Fruit fly (Drosophila melanogaster) whole organism, embryonic: ENCODE results near the gene CIA30.
A peak's percentile ranks its signal among the peaks of the same experiment; 100 is the strongest.

Source experiments
- Atf6 ChIP-seq: fragments of 200-800 bp; sonication (Bioruptor generic); IDR thresholded peaks from 2 replicates; pipeline ENCODE4 v1.3.6; 2022; ENCODE audit warnings: missing biosample characterization, missing genetic modification characterization
- CG1024 ChIP-seq: fragments of 200-800 bp; sonication (Bioruptor generic); IDR thresholded peaks from 2 replicates; pipeline ENCODE4 v1.3.6; 2022; ENCODE audit warnings: missing biosample characterization, missing genetic modification characterization
- CG10565 ChIP-seq: fragments of 200-800 bp; sonication (Bioruptor generic); optimal IDR thresholded peaks from 3 replicates; lab custom pipeline; 2016; ENCODE audit warnings: missing biosample characterization, mild to moderate bottlenecking, missing genetic modification characterization
- CG10654 ChIP-seq: fragments of 200-800 bp; sonication (Bioruptor generic); optimal IDR thresholded peaks from 2 replicates; lab custom pipeline; 2016; ENCODE audit warnings: missing biosample characterization, missing genetic modification characterization
- CG11085 ChIP-seq: fragments of 200-800 bp; sonication (Bioruptor generic); IDR thresholded peaks from 2 replicates; pipeline ENCODE4 v1.3.6; 2022; ENCODE audit warnings: missing biosample characterization, missing genetic modification characterization
- CG12236 ChIP-seq: fragments of 200-800 bp; sonication (Bioruptor generic); optimal IDR thresholded peaks from 2 replicates; lab custom pipeline; 2016; ENCODE audit warnings: missing biosample characterization, missing genetic modification characterization
- CG12391 ChIP-seq: fragments of 200-800 bp; sonication (Bioruptor generic); optimal IDR thresholded peaks from 3 replicates; lab custom pipeline; 2018; ENCODE audit warnings: missing biosample characterization, mild to moderate bottlenecking, missing genetic modification characterization, moderate library complexity
- CG13624 ChIP-seq: fragments of 200-800 bp; sonication (Bioruptor generic); optimal IDR thresholded peaks from 2 replicates; lab custom pipeline; 2016; ENCODE audit warnings: missing biosample characterization, missing genetic modification characterization
- CG14050 ChIP-seq: fragments of 200-800 bp; sonication (Bioruptor generic); IDR thresholded peaks from 3 replicates; pipeline ENCODE4 v1.3.6; 2022; ENCODE audit warnings: missing biosample characterization, missing genetic modification characterization
- CG14441 ChIP-seq: fragments of 200-800 bp; sonication (Bioruptor generic); IDR thresholded peaks from 2 replicates; pipeline ENCODE4 v1.3.6; 2022; ENCODE audit warnings: missing biosample characterization, missing genetic modification characterization
- CG16779 ChIP-seq: fragments of 200-800 bp; sonication (Bioruptor generic); IDR thresholded peaks from 2 replicates; pipeline ENCODE4 v1.3.6; 2022; ENCODE audit warnings: missing biosample characterization, missing genetic modification characterization
- CG16813 ChIP-seq: fragments of 200-800 bp; sonication (Bioruptor generic); IDR thresholded peaks from 3 replicates; pipeline ENCODE4 v1.3.6; 2022; ENCODE audit warnings: missing biosample characterization, missing genetic modification characterization; ENCODE audit not compliant: partially characterized antibody
- CG17568 ChIP-seq: fragments of 200-800 bp; sonication (Bioruptor generic); optimal IDR thresholded peaks from 2 replicates; lab custom pipeline; 2018; ENCODE audit warnings: missing biosample characterization, mild to moderate bottlenecking, missing genetic modification characterization, moderate library complexity
- CG18764 ChIP-seq: fragments of 200-800 bp; sonication (Bioruptor generic); optimal IDR thresholded peaks from 3 replicates; lab custom pipeline; 2016; ENCODE audit warnings: missing biosample characterization, missing genetic modification characterization
- CG2712 ChIP-seq: fragments of 200-800 bp; optimal IDR thresholded peaks from 3 replicates; lab custom pipeline; 2019; ENCODE audit warnings: missing biosample characterization, mild to moderate bottlenecking, missing genetic modification characterization, moderate library complexity
- CG3065 ChIP-seq: fragments of 200-800 bp; sonication (Bioruptor generic); optimal IDR thresholded peaks from 2 replicates; lab custom pipeline; 2016; ENCODE audit warnings: missing biosample characterization, missing genetic modification characterization
- CG31224 ChIP-seq: fragments of 200-800 bp; sonication (Bioruptor generic); IDR thresholded peaks from 2 replicates; pipeline ENCODE4 v1.3.6; 2022; ENCODE audit warnings: missing biosample characterization, missing genetic modification characterization
- CG42726 ChIP-seq: fragments of 200-800 bp; sonication (Bioruptor generic); IDR thresholded peaks from 2 replicates; pipeline ENCODE4 v1.3.6; 2022; ENCODE audit warnings: missing biosample characterization, missing genetic modification characterization; ENCODE audit not compliant: partially characterized antibody
- CG4707 ChIP-seq: fragments of 200-800 bp; sonication (Bioruptor generic); optimal IDR thresholded peaks from 2 replicates; lab custom pipeline; 2018; ENCODE audit warnings: missing biosample characterization, mild to moderate bottlenecking, missing genetic modification characterization, moderate library complexity
- CG8281 ChIP-seq: fragments of 200-800 bp; sonication (Bioruptor generic); optimal IDR thresholded peaks from 2 replicates; lab custom pipeline; 2018; ENCODE audit warnings: missing biosample characterization, mild to moderate bottlenecking, missing genetic modification characterization, moderate library complexity
- CG8290 ChIP-seq, 3 experiments: fragments of 200-800 bp; sonication (Bioruptor generic); optimal IDR thresholded peaks; 2 replicates each; lab custom pipeline; 2016 to 2019; ENCODE audit warnings: missing biosample characterization in 3 of 3, missing genetic modification characterization in 3 of 3, mild to moderate bottlenecking in 2 of 3, moderate library complexity in 1 of 3
- CG9932 ChIP-seq: fragments of 200-800 bp; sonication (Bioruptor generic); IDR thresholded peaks from 2 replicates; pipeline ENCODE4 v1.3.6; 2022; ENCODE audit warnings: missing biosample characterization, missing genetic modification characterization
- Chrac-16 ChIP-seq: fragments of 200-800 bp; sonication (Bioruptor generic); optimal IDR thresholded peaks from 3 replicates; lab custom pipeline; 2016; ENCODE audit warnings: missing biosample characterization, missing genetic modification characterization
- CrebB ChIP-seq: fragments of 200-800 bp; sonication (Bioruptor generic); optimal IDR thresholded peaks from 3 replicates; lab custom pipeline; 2018; ENCODE audit warnings: missing biosample characterization, mild to moderate bottlenecking, missing genetic modification characterization
- Dek ChIP-seq: fragments of 200-800 bp; sonication (Bioruptor generic); optimal IDR thresholded peaks from 3 replicates; lab custom pipeline; 2019; ENCODE audit warnings: missing biosample characterization, mild to moderate bottlenecking, missing genetic modification characterization, moderate library complexity
- E2f2 ChIP-seq: fragments of 200-800 bp; sonication (Bioruptor generic); IDR thresholded peaks from 2 replicates; pipeline ENCODE4 v1.3.6; 2022; ENCODE audit warnings: missing biosample characterization, missing genetic modification characterization
- H15 ChIP-seq: fragments of 200-800 bp; sonication (Bioruptor generic); IDR thresholded peaks from 3 replicates; pipeline ENCODE4 v1.3.6; 2022; ENCODE audit warnings: missing biosample characterization, missing genetic modification characterization
- H2.0 ChIP-seq: fragments of 200-800 bp; sonication (Bioruptor generic); IDR thresholded peaks from 2 replicates; pipeline ENCODE4 v1.3.6; 2022; ENCODE audit warnings: missing biosample characterization, missing genetic modification characterization
- Hand ChIP-seq: fragments of 200-800 bp; sonication (Bioruptor generic); optimal IDR thresholded peaks from 2 replicates; lab custom pipeline; 2017; ENCODE audit warnings: mild to moderate bottlenecking, missing biosample characterization, missing genetic modification reagents, missing genetic modification characterization
- Lim3 ChIP-seq: fragments of 200-800 bp; sonication (Bioruptor generic); IDR thresholded peaks from 2 replicates; pipeline ENCODE4 v1.3.6; 2022; ENCODE audit warnings: missing biosample characterization, missing genetic modification characterization
- Meics ChIP-seq: fragments of 200-800 bp; sonication (Bioruptor generic); optimal IDR thresholded peaks from 2 replicates; lab custom pipeline; 2017; ENCODE audit warnings: missing biosample characterization, mild to moderate bottlenecking, missing genetic modification characterization
- Myb ChIP-seq: fragments of 200-800 bp; sonication (Bioruptor generic); optimal IDR thresholded peaks from 2 replicates; lab custom pipeline; 2016; ENCODE audit warnings: missing biosample characterization, missing genetic modification characterization
- Neu2 ChIP-seq: fragments of 200-800 bp; sonication (Bioruptor generic); optimal IDR thresholded peaks from 3 replicates; lab custom pipeline; 2016; ENCODE audit warnings: missing biosample characterization, missing genetic modification characterization, borderline replicate concordance
- Stat92E ChIP-seq, 3 experiments: fragments of >200 bp in 2 of 3; fragments of 200-800 bp in 1 of 3; sonication (Bioruptor generic) in 1 of 3; optimal IDR thresholded peaks; 2 replicates each; lab custom pipeline; 2017 to 2019; ENCODE audit warnings: missing biosample characterization in 3 of 3, missing genetic modification characterization in 3 of 3, mild to moderate bottlenecking in 1 of 3, moderate library complexity in 1 of 3
- Trl ChIP-seq, 3 experiments: fragments of >200 bp in 2 of 3; fragments of 200-800 bp in 1 of 3; sonication (Bioruptor generic) in 1 of 3; optimal IDR thresholded peaks; 2 replicates in 1 of 3; 3 replicates in 2 of 3; lab custom pipeline; 2016 to 2017; ENCODE audit warnings: missing biosample characterization in 1 of 3, missing genetic modification characterization in 1 of 3
- bab2 ChIP-seq: fragments of 200-800 bp; sonication (Bioruptor generic); optimal IDR thresholded peaks from 2 replicates; lab custom pipeline; 2016; ENCODE audit warnings: missing biosample characterization, missing genetic modification characterization
- bowl ChIP-seq: fragments of 200-800 bp; sonication (Bioruptor generic); IDR thresholded peaks from 2 replicates; pipeline ENCODE4 v1.3.6; 2022; ENCODE audit warnings: missing biosample characterization, missing genetic modification characterization
- caup ChIP-seq: fragments of 200-800 bp; sonication (Bioruptor generic); optimal IDR thresholded peaks from 3 replicates; lab custom pipeline; 2017; ENCODE audit warnings: missing biosample characterization, mild to moderate bottlenecking, missing genetic modification characterization, moderate library complexity; ENCODE audit not compliant: severe bottlenecking
- chm ChIP-seq: fragments of 200-800 bp; sonication (Bioruptor generic); IDR thresholded peaks from 2 replicates; pipeline ENCODE4 v1.3.6; 2022; ENCODE audit warnings: missing biosample characterization, missing genetic modification characterization
- dmrt99B ChIP-seq: fragments of 200-800 bp; sonication (Bioruptor generic); optimal IDR thresholded peaks from 2 replicates; lab custom pipeline; 2018; ENCODE audit warnings: missing biosample characterization, mild to moderate bottlenecking, missing genetic modification characterization, moderate library complexity
- dysf ChIP-seq: fragments of 200-800 bp; sonication (Bioruptor generic); IDR thresholded peaks from 3 replicates; pipeline ENCODE4 v1.3.6; 2022; ENCODE audit warnings: missing biosample characterization, missing genetic modification characterization
- fd96Cb ChIP-seq: fragments of 200-800 bp; sonication (Bioruptor generic); optimal IDR thresholded peaks from 2 replicates; lab custom pipeline; 2018; ENCODE audit warnings: missing biosample characterization, mild to moderate bottlenecking, missing genetic modification characterization, moderate library complexity
- gem ChIP-seq: fragments of 200-800 bp; sonication (Bioruptor generic); optimal IDR thresholded peaks from 2 replicates; lab custom pipeline; 2019; ENCODE audit warnings: missing biosample characterization, mild to moderate bottlenecking, missing genetic modification characterization, moderate library complexity
- grau ChIP-seq: fragments of 200-800 bp; optimal IDR thresholded peaks from 3 replicates; lab custom pipeline; 2019; ENCODE audit warnings: missing biosample characterization, mild to moderate bottlenecking, missing genetic modification characterization, moderate library complexity
- otp ChIP-seq: fragments of 200-800 bp; sonication (Bioruptor generic); IDR thresholded peaks from 3 replicates; pipeline ENCODE4, ENCODE4 v1.3.6; 2022; ENCODE audit warnings: missing biosample characterization, missing genetic modification characterization
- p53 ChIP-seq: fragments of 200-800 bp; sonication (Bioruptor generic); optimal IDR thresholded peaks from 2 replicates; lab custom pipeline; 2016; ENCODE audit warnings: missing biosample characterization, missing genetic modification characterization
- ro ChIP-seq: fragments of 200-800 bp; sonication (Bioruptor generic); IDR thresholded peaks from 2 replicates; pipeline ENCODE4 v1.3.6; 2022; ENCODE audit warnings: missing biosample characterization, missing genetic modification characterization
- sim ChIP-seq: fragments of 200-800 bp; sonication (Bioruptor generic); IDR thresholded peaks from 2 replicates; pipeline ENCODE4 v1.3.6; 2022; ENCODE audit warnings: missing biosample characterization, missing genetic modification characterization
- slp2 ChIP-seq: fragments of 200-800 bp; sonication (Bioruptor generic); optimal IDR thresholded peaks from 2 replicates; lab custom pipeline; 2016; ENCODE audit warnings: missing biosample characterization, missing genetic modification characterization
- zfh1 ChIP-seq: fragments of 200-800 bp; sonication (Bioruptor generic); IDR thresholded peaks from 3 replicates; pipeline ENCODE4 v1.3.6; 2022; ENCODE audit warnings: missing biosample characterization, missing genetic modification characterization

The CIA30 gene

DNA sequence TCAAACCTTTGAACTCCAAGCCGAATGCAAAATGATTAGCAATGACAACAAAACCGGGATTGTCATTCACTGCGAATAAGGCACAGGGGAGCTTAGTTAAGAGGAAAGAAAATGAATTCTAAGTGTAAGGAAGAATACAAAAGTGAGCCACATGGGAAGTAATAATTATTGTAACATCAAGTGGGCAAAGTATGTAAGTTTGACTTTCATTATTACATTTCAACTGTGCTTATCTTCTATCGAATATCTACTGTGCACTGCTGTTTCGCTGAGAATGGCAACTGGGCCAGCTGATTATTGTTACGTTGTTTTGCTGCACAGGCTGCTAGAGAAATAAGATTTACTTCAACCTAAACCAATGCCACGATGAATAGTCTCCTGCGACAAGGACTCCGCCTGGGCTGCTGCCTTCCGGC lies at the start of gene CIA30, which contains the start of gene CG7601 (continued):
- TF ChIP-seq fd96Cb (tag; lab: Kevin White, UChicago), result peak; percentile 99
- peak; percentile 99 for TF ChIP-seq slp2 (GFP tag; lab: Kevin White, UChicago)
- TF ChIP-seq CG16779 (GFP tag; lab: Robert Waterston, UW), result peak; percentile 100
- TF ChIP-seq Trl (optimal IDR thresholded peaks at IDR 0.05; lab: Kevin White, UChicago), result no peak
- TF ChIP-seq Trl (GFP tag; optimal IDR thresholded peaks at IDR 0.05; lab: Kevin White, UChicago), result peak; percentile 99
- TF ChIP-seq H15 (GFP tag; lab: Robert Waterston, UW), result peak; percentile 100
- peak; percentile 95 for TF ChIP-seq p53 (GFP tag; lab: Kevin White, UChicago)
- TF ChIP-seq bab2 (GFP tag; lab: Kevin White, UChicago), result peak; percentile 99
- TF ChIP-seq CG10654, result peak; percentile 99
- peak; percentile 99 for TF ChIP-seq gem (tag; lab: Kevin White, UChicago)
- TF ChIP-seq CG17568, result no peak
- TF ChIP-seq chm (GFP tag; lab: Robert Waterston, UW), result peak; percentile 100
- peak; percentile 100 for TF ChIP-seq CG14050 (GFP tag; lab: Robert Waterston, UW)
- peak; percentile 100 for TF ChIP-seq Lim3
- peak; percentile 94 for TF ChIP-seq Neu2 (GFP tag; lab: Kevin White, UChicago)
- TF ChIP-seq grau, result peak; percentile 99
- TF ChIP-seq Dek (tag; lab: Kevin White, UChicago), result peak; percentile 98
- peak; percentile 100 for TF ChIP-seq ro (GFP tag; lab: Robert Waterston, UW)
- TF ChIP-seq CG11085 (GFP tag; lab: Robert Waterston, UW), result peak; percentile 100
- peak; percentile 94 for TF ChIP-seq CG8281 (tag; lab: Kevin White, UChicago)
- TF ChIP-seq H2.0 (GFP tag; lab: Robert Waterston, UW), result peak; percentile 100
- TF ChIP-seq CG42726 (GFP tag; lab: Robert Waterston, UW), result 0 out of 2 replicates have a peak, but pooled peaks have one; percentile 2
- TF ChIP-seq CG16813 (GFP tag; lab: Robert Waterston, UW), result 0 out of 3 replicates have a peak, but pooled peaks have one; percentile 32
- peak; percentile 100 for TF ChIP-seq CG9932 (GFP tag; lab: Robert Waterston, UW)
- peak; percentile 99 for TF ChIP-seq CG31224
- peak; percentile 98 for TF ChIP-seq CG18764 (GFP tag; lab: Kevin White, UChicago)
- peak in 1 of 3 experiments; percentile 91 for TF ChIP-seq Stat92E (GFP tag; optimal IDR thresholded peaks at IDR 0.05; lab: Kevin White, UChicago)
- TF ChIP-seq sim (GFP tag; lab: Robert Waterston, UW), result peak; percentile 99
- TF ChIP-seq zfh1 (GFP tag; lab: Robert Waterston, UW), result peak; percentile 100
- TF ChIP-seq otp (GFP tag; lab: Robert Waterston, UW), result peak; percentile 100
- peak; percentile 100 for TF ChIP-seq CG14441 (GFP tag; lab: Robert Waterston, UW)
- TF ChIP-seq E2f2 (GFP tag; lab: Robert Waterston, UW), result peak; percentile 92
- TF ChIP-seq Atf6 (GFP tag; lab: Robert Waterston, UW), result peak; percentile 100
- TF ChIP-seq CG2712 (tag; lab: Kevin White, UChicago), result peak; percentile 98
- TF ChIP-seq Chrac-16 (GFP tag; lab: Kevin White, UChicago), result peak; percentile 98
- TF ChIP-seq Myb (GFP tag; lab: Kevin White, UChicago), result peak; percentile 94
- peak; percentile 93 for TF ChIP-seq CG3065 (GFP tag; lab: Kevin White, UChicago)
- TF ChIP-seq CG4707 (GFP tag; lab: Kevin White, UChicago), result peak; percentile 84
- TF ChIP-seq dysf (GFP tag; lab: Robert Waterston, UW), result peak; percentile 100
- TF ChIP-seq CG1024 (GFP tag; lab: Robert Waterston, UW), result peak; percentile 99
- TF ChIP-seq CrebB (tag; lab: Kevin White, UChicago), result peak; percentile 93
- TF ChIP-seq caup (GFP tag; lab: Kevin White, UChicago), result peak; percentile 98
- TF ChIP-seq Hand (GFP tag; lab: Kevin White, UChicago), result peak; percentile 91
- TF ChIP-seq dmrt99B (tag; lab: Kevin White, UChicago), result peak; percentile 97
- TF ChIP-seq CG12391 (tag; lab: Kevin White, UChicago), result peak; percentile 96
- TF ChIP-seq Meics (GFP tag; lab: Kevin White, UChicago), result peak; percentile 98
- peak; percentile 100 for TF ChIP-seq CG13624 (GFP tag; lab: Kevin White, UChicago)
- peak; percentile 99 for TF ChIP-seq CG8290 (GFP tag; optimal IDR thresholded peaks at IDR 0.05; lab: Kevin White, UChicago)
- peak in 1 of 2 experiments; percentile 67 for TF ChIP-seq CG8290 (tag; optimal IDR thresholded peaks at IDR 0.05; lab: Kevin White, UChicago)
- TF ChIP-seq CG12236, result peak; percentile 96
- TF ChIP-seq CG10565 (GFP tag; lab: Kevin White, UChicago), result peak; percentile 96
- peak; percentile 100 for TF ChIP-seq bowl (GFP tag; lab: Robert Waterston, UW)
